Worm (Caenorhabditis elegans): Measurements from ENCODE around the gene sru-21.

sru-21 gene

DNA sequence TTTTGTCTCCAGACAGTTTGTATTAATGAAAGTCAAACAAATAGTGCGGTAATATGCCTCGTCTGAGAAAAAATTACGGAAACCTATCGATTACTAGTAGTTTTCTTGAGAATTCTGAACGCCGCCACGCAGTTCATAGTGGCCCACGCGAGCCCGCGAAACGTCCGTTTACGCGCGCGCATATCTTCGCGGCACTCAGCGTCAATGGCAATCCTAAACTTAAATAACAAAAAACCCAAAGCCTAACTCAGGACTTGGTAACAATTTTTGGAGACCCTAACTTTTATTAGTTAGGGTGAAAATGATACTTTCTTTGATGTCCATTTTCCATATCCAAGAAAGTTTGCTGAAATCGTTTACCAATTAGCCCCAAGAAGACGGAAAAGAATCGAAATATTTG is 25.1 kb upstream of the sru-21 start:
- TF ChIP-seq lsy-2 (tag; optimal IDR thresholded peaks at IDR 0.05) = no peak
- no peak for TF ChIP-seq M03D4.4 (tag; optimal IDR thresholded peaks at IDR 0.05)
- no peak for TF ChIP-seq pha-4 (tag; optimal IDR thresholded peaks at IDR 0.05)
- no peak for TF ChIP-seq cnd-1 (tag; optimal IDR thresholded peaks at IDR 0.05)
- no peak for TF ChIP-seq sem-2 (GFP tag; optimal IDR thresholded peaks at IDR 0.05)

DNA sequence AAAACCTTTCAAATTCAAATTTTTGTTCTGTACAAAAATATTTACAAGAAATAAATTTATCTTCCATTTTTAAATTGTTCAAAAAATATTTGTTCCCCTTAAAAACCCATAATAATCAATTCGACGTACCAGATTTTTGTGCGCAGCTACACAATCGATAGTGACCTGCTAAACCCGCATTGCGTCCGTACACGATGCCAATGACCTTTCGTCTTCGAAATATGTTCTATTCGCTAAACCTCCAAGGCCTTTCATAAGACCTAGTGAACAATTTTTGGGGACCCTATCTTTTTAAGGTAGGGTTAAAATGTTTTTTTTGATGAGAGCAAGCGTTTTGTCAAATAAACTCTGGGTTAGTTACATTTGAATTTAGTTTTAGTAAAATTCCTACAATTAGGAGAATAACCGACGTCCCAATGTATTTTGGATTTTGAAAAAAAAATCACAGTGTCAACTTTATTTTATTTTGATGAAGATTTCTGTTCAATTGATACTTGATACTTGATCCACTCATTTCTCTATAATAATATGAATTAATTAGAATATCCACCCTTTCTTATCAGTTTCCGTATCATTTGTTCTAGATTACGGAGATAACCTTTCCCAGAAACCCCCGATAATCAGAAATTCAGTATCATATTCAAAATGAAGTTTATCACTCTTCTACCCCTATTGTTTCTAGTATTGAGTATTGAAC is 24.4 kb upstream of the sru-21 start, which contains the start of gene Y45F10B.59:
Gene Y45F10B.59, plus strand, starts transcription at position 647 of the 697 bp plus-strand sequence.
- TF ChIP-seq elt-3 (tag; optimal IDR thresholded peaks at IDR 0.05) (no peak), lsy-2 (tag; optimal IDR thresholded peaks at IDR 0.05) (no peak), ces-1 (GFP tag; optimal IDR thresholded peaks at IDR 0.05) (no peak)

DNA sequence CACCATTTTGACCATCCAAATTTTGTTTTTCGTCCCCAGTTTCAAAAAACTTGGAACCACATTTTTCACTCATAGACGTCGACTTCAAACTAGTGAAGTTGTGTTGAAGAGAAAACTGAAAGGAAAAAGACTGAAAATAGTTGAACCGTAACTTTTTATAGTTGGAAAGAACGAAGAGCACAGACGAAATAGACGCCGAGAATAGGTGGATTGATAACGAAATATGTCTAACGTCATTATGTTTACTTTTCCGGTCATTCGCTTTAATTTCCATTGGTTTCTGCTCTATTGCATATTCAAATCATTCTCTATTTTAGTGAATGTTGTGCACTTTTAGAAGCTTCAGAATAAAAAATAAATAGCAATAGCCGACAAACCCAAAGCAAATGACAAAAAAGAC is 16.8 kb upstream of the sru-21 start, which contains the start of gene C08F11.13:
Gene C08F11.13, minus strand, starts transcription at position 138 of the 400 bp plus-strand sequence.
- no peak for TF ChIP-seq nhr-237 (tag; optimal IDR thresholded peaks at IDR 0.05)
- TF ChIP-seq blmp-1 (tag; optimal IDR thresholded peaks at IDR 0.05) = no peak
- TF ChIP-seq drap-1 (GFP tag; optimal IDR thresholded peaks at IDR 0.05) = no peak
- no peak for TF ChIP-seq lsy-2 (tag; optimal IDR thresholded peaks at IDR 0.05)
- TF ChIP-seq lin-13 (tag; optimal IDR thresholded peaks at IDR 0.05) = no peak
- TF ChIP-seq tbx-8 (GFP tag; optimal IDR thresholded peaks at IDR 0.05) = no peak
- no peak for TF ChIP-seq nhr-12 (tag; optimal IDR thresholded peaks at IDR 0.05)
- TF ChIP-seq snpc-4 (tag; optimal IDR thresholded peaks at IDR 0.05) = no peak
- no peak for TF ChIP-seq hlh-1 (tag; optimal IDR thresholded peaks at IDR 0.05)
- TF ChIP-seq sptf-1 (tag; optimal IDR thresholded peaks at IDR 0.05) = no peak
- no peak for TF ChIP-seq mep-1 (tag; optimal IDR thresholded peaks at IDR 0.05)
- no peak for TF ChIP-seq mls-2 (tag; optimal IDR thresholded peaks at IDR 0.05)
- no peak for TF ChIP-seq unc-120 (tag; optimal IDR thresholded peaks at IDR 0.05; ENCODE audit: poor library complexity, severe bottlenecking)
- no peak for TF ChIP-seq cnd-1 (tag; optimal IDR thresholded peaks at IDR 0.05)
- TF ChIP-seq elt-1 (tag; optimal IDR thresholded peaks at IDR 0.05; ENCODE audit: borderline replicate concordance, insufficient read depth) = no peak
- no peak for TF ChIP-seq ceh-39 (tag; optimal IDR thresholded peaks at IDR 0.05)
- no peak for TF ChIP-seq ceh-43 (GFP tag; optimal IDR thresholded peaks at IDR 0.05)

DNA sequence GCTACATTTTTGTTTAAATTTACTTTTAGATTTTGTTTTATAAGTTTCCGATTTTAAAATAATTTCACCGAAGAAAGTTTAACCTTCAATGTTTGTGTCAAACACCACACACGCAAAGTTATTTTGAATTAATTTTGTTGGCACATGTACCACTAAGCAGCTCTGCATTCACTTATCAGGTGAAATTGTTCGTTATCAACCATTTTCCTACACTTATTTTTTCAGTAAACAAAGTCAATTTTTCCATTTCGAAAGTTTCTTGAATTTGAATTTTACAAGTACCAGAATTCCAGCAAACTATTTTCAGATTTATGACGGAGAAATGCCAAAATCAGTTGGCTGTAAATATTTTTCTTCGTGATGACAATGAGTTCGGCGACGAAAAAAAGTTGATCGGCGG is 7.4 kb upstream of the sru-21 start, which contains the start of gene C08F11.3:
Gene C08F11.3, plus strand, starts transcription at position 301 of the 400 bp plus-strand sequence.
- no peak for TF ChIP-seq sem-2 (GFP tag; optimal IDR thresholded peaks at IDR 0.05)
- no peak for TF ChIP-seq mab-5 (tag; optimal IDR thresholded peaks at IDR 0.05)
- TF ChIP-seq lsy-2 (tag; optimal IDR thresholded peaks at IDR 0.05) = no peak
- no peak for TF ChIP-seq blmp-1 (tag; optimal IDR thresholded peaks at IDR 0.05)
- TF ChIP-seq elt-3 (tag; optimal IDR thresholded peaks at IDR 0.05) = no peak
- no peak for TF ChIP-seq unc-120 (tag; optimal IDR thresholded peaks at IDR 0.05; ENCODE audit: poor library complexity, severe bottlenecking)
- no peak for TF ChIP-seq ces-1 (GFP tag; optimal IDR thresholded peaks at IDR 0.05)
- TF ChIP-seq ham-2 (GFP tag; optimal IDR thresholded peaks at IDR 0.05) = no peak
- no peak for TF ChIP-seq nhr-76 (tag; optimal IDR thresholded peaks at IDR 0.05)
- no peak for TF ChIP-seq mls-2 (tag; optimal IDR thresholded peaks at IDR 0.05)
- TF ChIP-seq cnd-1 (tag; optimal IDR thresholded peaks at IDR 0.05) = no peak
- TF ChIP-seq snpc-4 (tag; optimal IDR thresholded peaks at IDR 0.05) = no peak
- no peak for TF ChIP-seq flh-1 (GFP tag; optimal IDR thresholded peaks at IDR 0.05)
- TF ChIP-seq ceh-83 (GFP tag; optimal IDR thresholded peaks at IDR 0.05) = no peak
- no peak for TF ChIP-seq mep-1 (tag; optimal IDR thresholded peaks at IDR 0.05)
- no peak for TF ChIP-seq zip-8 (tag; optimal IDR thresholded peaks at IDR 0.05)
- no peak for TF ChIP-seq M03D4.4 (tag; optimal IDR thresholded peaks at IDR 0.05)
- no peak for TF ChIP-seq nhr-12 (tag; optimal IDR thresholded peaks at IDR 0.05)
- TF ChIP-seq unc-62 (GFP tag; optimal IDR thresholded peaks at IDR 0.05) = no peak
- TF ChIP-seq lin-32 (GFP tag; optimal IDR thresholded peaks at IDR 0.05) = no peak

DNA sequence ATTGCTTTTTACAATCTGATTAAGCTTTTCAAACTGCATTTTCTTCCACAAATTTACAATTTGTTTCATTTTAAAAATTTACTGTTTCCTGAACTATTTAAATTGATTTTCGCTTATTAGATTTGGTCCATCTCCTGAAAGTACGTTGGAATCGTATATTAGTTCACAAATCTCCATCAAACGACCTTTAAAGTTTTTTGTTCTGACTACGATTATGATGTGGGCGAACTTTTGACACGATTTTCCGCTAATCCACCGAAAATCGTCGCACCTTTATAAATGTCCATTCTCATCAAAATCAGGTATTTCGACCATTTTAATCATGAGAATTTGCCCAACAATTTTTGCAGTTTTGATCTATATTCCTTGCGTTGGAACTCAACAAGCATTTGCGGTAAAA is 3.0 kb upstream of the sru-21 start, which contains the start of gene C08F11.1:
Gene C08F11.1, plus strand, starts transcription at position 301 of the 400 bp plus-strand sequence.
- no peak for TF ChIP-seq unc-62 (GFP tag; optimal IDR thresholded peaks at IDR 0.05)
- TF ChIP-seq nhr-28 (tag; optimal IDR thresholded peaks at IDR 0.05) = no peak
- no peak for TF ChIP-seq sem-2 (GFP tag; optimal IDR thresholded peaks at IDR 0.05)
- TF ChIP-seq drap-1 (GFP tag; optimal IDR thresholded peaks at IDR 0.05) = no peak
- no peak for TF ChIP-seq nhr-237 (tag; optimal IDR thresholded peaks at IDR 0.05)
- TF ChIP-seq ztf-11 (tag; optimal IDR thresholded peaks at IDR 0.05) = no peak
- TF ChIP-seq unc-39 (tag; optimal IDR thresholded peaks at IDR 0.05) = no peak
- TF ChIP-seq hlh-1 (tag; optimal IDR thresholded peaks at IDR 0.05) = no peak
- no peak for TF ChIP-seq ceh-43 (GFP tag; optimal IDR thresholded peaks at IDR 0.05)
- no peak for TF ChIP-seq ceh-83 (GFP tag; optimal IDR thresholded peaks at IDR 0.05)
- no peak for TF ChIP-seq sptf-1 (tag; optimal IDR thresholded peaks at IDR 0.05)
- no peak for TF ChIP-seq unc-120 (tag; optimal IDR thresholded peaks at IDR 0.05; ENCODE audit: poor library complexity, severe bottlenecking)
- no peak for TF ChIP-seq snpc-4 (tag; optimal IDR thresholded peaks at IDR 0.05)
- TF ChIP-seq ceh-39 (tag; optimal IDR thresholded peaks at IDR 0.05) = no peak
- TF ChIP-seq zip-8 (tag; optimal IDR thresholded peaks at IDR 0.05) = no peak
- no peak for TF ChIP-seq tbx-8 (GFP tag; optimal IDR thresholded peaks at IDR 0.05)
- TF ChIP-seq flh-1 (GFP tag; optimal IDR thresholded peaks at IDR 0.05) = no peak
- TF ChIP-seq elt-1 (tag; optimal IDR thresholded peaks at IDR 0.05; ENCODE audit: borderline replicate concordance, insufficient read depth) = no peak
- no peak for TF ChIP-seq ham-2 (GFP tag; optimal IDR thresholded peaks at IDR 0.05)
